Worm (Caenorhabditis elegans) whole organism, young adult: Measurements from ENCODE around the gene cpt-4.
A peak's percentile ranks its signal among the peaks of the same experiment; 100 is the strongest.

Experiments
- B0019.2 ChIP-seq: fragments of 200-800 bp; sonication (Bioruptor generic); conservative IDR thresholded peaks from 2 replicates; pipeline ENCODE4 v1.3.6; 2022; ENCODE audit warnings: missing genetic modification reagents, missing genetic modification characterization, missing compliant biosample characterization
- D2030.7 ChIP-seq: fragments of 200-800 bp; sonication (Bioruptor generic); IDR thresholded peaks from 2 replicates; pipeline ENCODE4 v1.3.6; 2022; ENCODE audit warnings: missing genetic modification reagents, missing genetic modification characterization, missing compliant biosample characterization
- F23B12.7 ChIP-seq: sonication (generic microtip); optimal IDR thresholded peaks from 2 replicates; lab custom pipeline; 2017; ENCODE audit warnings: missing genetic modification characterization, mild to moderate bottlenecking, missing compliant biosample characterization, antibody characterized with exemption, moderate library complexity; ENCODE audit not compliant: insufficient read depth
- F33H1.4 ChIP-seq: fragments of 200-800 bp; sonication (Bioruptor generic); IDR thresholded peaks from 2 replicates; pipeline ENCODE4 v1.3.6; 2022; ENCODE audit warnings: missing genetic modification reagents, missing genetic modification characterization, missing compliant biosample characterization
- F52B5.7 ChIP-seq: sonication (generic microtip); optimal IDR thresholded peaks from 2 replicates; lab custom pipeline; 2016; ENCODE audit warnings: mild to moderate bottlenecking, missing genetic modification characterization, missing compliant biosample characterization
- F55B11.4 ChIP-seq: sonication (generic microtip); optimal IDR thresholded peaks from 2 replicates; lab custom pipeline; 2016; ENCODE audit warnings: missing compliant biosample characterization, missing genetic modification characterization, borderline replicate concordance; ENCODE audit not compliant: insufficient read depth
- F57C9.4 ChIP-seq: sonication (generic microtip); optimal IDR thresholded peaks from 2 replicates; lab custom pipeline; 2017; ENCODE audit warnings: mild to moderate bottlenecking, missing genetic modification characterization, missing compliant biosample characterization
- Y53F4B.3 ChIP-seq: fragments of 200-800 bp; sonication (Bioruptor generic); IDR thresholded peaks from 2 replicates; pipeline ENCODE4 v1.3.6; 2022; ENCODE audit warnings: missing genetic modification reagents, missing genetic modification characterization, missing compliant biosample characterization
- Y67H2A.10 ChIP-seq: fragments of 200-800 bp; sonication (Bioruptor generic); conservative IDR thresholded peaks from 2 replicates; pipeline ENCODE4 v1.3.6; 2022; ENCODE audit warnings: missing genetic modification reagents, missing genetic modification characterization, missing compliant biosample characterization
- aptf-3 ChIP-seq: fragments of 200-800 bp; sonication (Bioruptor generic); IDR thresholded peaks from 2 replicates; pipeline ENCODE4 v1.3.6; 2022; ENCODE audit warnings: missing genetic modification characterization, missing compliant biosample characterization
- ccch-3 ChIP-seq: fragments of 200-800 bp; sonication (Bioruptor generic); optimal IDR thresholded peaks from 2 replicates; lab custom pipeline; 2018; ENCODE audit warnings: mild to moderate bottlenecking, missing genetic modification characterization, missing compliant biosample characterization
- ceh-100 ChIP-seq: fragments of 200-800 bp; sonication (Bioruptor generic); IDR thresholded peaks from 2 replicates; pipeline ENCODE4 v1.3.6; 2022; ENCODE audit warnings: missing genetic modification reagents, missing genetic modification characterization, missing compliant biosample characterization
- ceh-40 ChIP-seq: fragments of 200-800 bp; sonication (Bioruptor generic); IDR thresholded peaks from 2 replicates; pipeline ENCODE4 v1.3.6; 2022; ENCODE audit warnings: missing genetic modification characterization, missing compliant biosample characterization
- ceh-79 ChIP-seq: sonication (generic microtip); optimal IDR thresholded peaks from 2 replicates; lab custom pipeline; 2017; ENCODE audit warnings: mild to moderate bottlenecking, missing genetic modification characterization, missing compliant biosample characterization
- die-1 ChIP-seq: sonication (generic microtip); optimal IDR thresholded peaks from 2 replicates; lab custom pipeline; 2016; ENCODE audit warnings: missing genotype, mild to moderate bottlenecking, missing genetic modification characterization, missing compliant biosample characterization
- dpl-1 ChIP-seq: fragments of 150-350 bp; optimal IDR thresholded peaks from 2 replicates; lab custom pipeline; 2014; ENCODE audit warnings: missing biosample characterization, missing genetic modification reagents, missing genetic modification characterization
- efl-1 ChIP-seq: fragments of 150-350 bp; optimal IDR thresholded peaks from 2 replicates; lab custom pipeline; 2014; ENCODE audit warnings: missing biosample characterization, missing genetic modification reagents, missing genetic modification characterization
- ekl-4 ChIP-seq: fragments of 200-800 bp; sonication (Bioruptor generic); IDR thresholded peaks from 2 replicates; pipeline ENCODE4 v1.3.6; 2022; ENCODE audit warnings: missing genetic modification reagents, missing genetic modification characterization, missing compliant biosample characterization
- hmg-1.2 ChIP-seq: fragments of 200-800 bp; sonication (Bioruptor generic); IDR thresholded peaks from 2 replicates; pipeline ENCODE4 v1.3.6; 2022; ENCODE audit warnings: missing genetic modification reagents, missing genetic modification characterization, missing compliant biosample characterization
- lin-26 ChIP-seq: fragments of 200-800 bp; sonication (Bioruptor generic); IDR thresholded peaks from 2 replicates; pipeline ENCODE4 v1.3.6; 2022; ENCODE audit warnings: missing genetic modification reagents, missing genetic modification characterization, missing compliant biosample characterization
- lsl-1 ChIP-seq: fragments of 200-800 bp; sonication (Bioruptor generic); optimal IDR thresholded peaks from 2 replicates; lab custom pipeline; 2018; ENCODE audit warnings: mild to moderate bottlenecking, missing genetic modification characterization, moderate library complexity, missing compliant biosample characterization
- lsy-27 ChIP-seq: sonication (generic microtip); optimal IDR thresholded peaks from 2 replicates; lab custom pipeline; 2017; ENCODE audit warnings: missing genetic modification characterization, mild to moderate bottlenecking, missing compliant biosample characterization, antibody characterized with exemption, missing genotype, borderline replicate concordance; ENCODE audit not compliant: insufficient read depth
- madf-6 ChIP-seq: fragments of 200-800 bp; sonication (Bioruptor generic); IDR thresholded peaks from 2 replicates; pipeline ENCODE4 v1.3.6; 2022; ENCODE audit warnings: missing genetic modification reagents, missing genetic modification characterization, missing compliant biosample characterization
- madf-8 ChIP-seq: fragments of 200-800 bp; sonication (Bioruptor generic); conservative IDR thresholded peaks from 2 replicates; pipeline ENCODE4 v1.3.6; 2022; ENCODE audit warnings: missing genetic modification reagents, missing genetic modification characterization, missing compliant biosample characterization
- mxl-1 ChIP-seq: sonication (generic microtip); optimal IDR thresholded peaks from 2 replicates; lab custom pipeline; 2016; ENCODE audit warnings: missing genetic modification characterization, missing compliant biosample characterization
- pbrm-1 ChIP-seq: fragments of 200-800 bp; sonication (Bioruptor generic); IDR thresholded peaks from 2 replicates; pipeline ENCODE4 v1.3.6; 2022; ENCODE audit warnings: missing genetic modification reagents, missing genetic modification characterization, missing compliant biosample characterization
- pha-4 ChIP-seq: fragments of 150-350 bp; sonication (generic microtip); optimal IDR thresholded peaks from 2 replicates; lab custom pipeline; 2014; ENCODE audit warnings: missing biosample characterization, missing genetic modification reagents, missing genetic modification characterization
- rcor-1 ChIP-seq: fragments of 200-800 bp; sonication (Bioruptor generic); IDR thresholded peaks from 2 replicates; pipeline ENCODE4 v1.3.6; 2022; ENCODE audit warnings: missing genetic modification reagents, missing genetic modification characterization, missing compliant biosample characterization
- sdz-38 ChIP-seq: sonication (generic microtip); optimal IDR thresholded peaks from 2 replicates; lab custom pipeline; 2016; ENCODE audit warnings: missing genotype, missing genetic modification characterization, missing compliant biosample characterization
- sea-2 ChIP-seq: fragments of 200-800 bp; sonication (Bioruptor generic); IDR thresholded peaks from 2 replicates; pipeline ENCODE4 v1.3.6; 2022; ENCODE audit warnings: missing genetic modification characterization, missing compliant biosample characterization
- snpc-1.3 ChIP-seq: sonication (generic microtip); optimal IDR thresholded peaks from 2 replicates; lab custom pipeline; 2017; ENCODE audit warnings: missing genetic modification characterization, mild to moderate bottlenecking, missing compliant biosample characterization, antibody characterized with exemption, moderate library complexity, missing genotype, missing genetic modification reagents; ENCODE audit not compliant: insufficient read depth
- somi-1 ChIP-seq: fragments of 200-800 bp; sonication (Bioruptor generic); optimal IDR thresholded peaks from 2 replicates; lab custom pipeline; 2018; ENCODE audit warnings: mild to moderate bottlenecking, missing genetic modification characterization, missing compliant biosample characterization
- tlf-1 ChIP-seq: fragments of 200-800 bp; sonication (Bioruptor generic); optimal IDR thresholded peaks from 2 replicates; lab custom pipeline; 2018; ENCODE audit warnings: mild to moderate bottlenecking, missing genetic modification characterization, missing compliant biosample characterization
- unc-130 ChIP-seq: sonication (generic microtip); optimal IDR thresholded peaks from 2 replicates; lab custom pipeline; 2016; ENCODE audit warnings: missing genetic modification reagents, missing genetic modification characterization, missing compliant biosample characterization
- xnd-1 ChIP-seq: sonication (generic microtip); optimal IDR thresholded peaks from 2 replicates; lab custom pipeline; 2016; ENCODE audit warnings: missing genotype, missing genetic modification reagents, missing genetic modification characterization, missing compliant biosample characterization
- zim-3 ChIP-seq: sonication (generic microtip); optimal IDR thresholded peaks from 2 replicates; lab custom pipeline; 2017; ENCODE audit warnings: mild to moderate bottlenecking, missing genetic modification characterization, moderate library complexity, missing compliant biosample characterization
- ztf-25 ChIP-seq: fragments of 200-800 bp; sonication (Bioruptor generic); IDR thresholded peaks from 2 replicates; pipeline ENCODE4 v1.3.6; 2022; ENCODE audit warnings: missing genetic modification reagents, missing genetic modification characterization, missing compliant biosample characterization
- ztf-3 ChIP-seq: fragments of 200-800 bp; sonication (Bioruptor generic); optimal IDR thresholded peaks from 2 replicates; lab custom pipeline; 2018; ENCODE audit warnings: mild to moderate bottlenecking, missing genetic modification characterization, missing compliant biosample characterization

The cpt-4 gene

DNA sequence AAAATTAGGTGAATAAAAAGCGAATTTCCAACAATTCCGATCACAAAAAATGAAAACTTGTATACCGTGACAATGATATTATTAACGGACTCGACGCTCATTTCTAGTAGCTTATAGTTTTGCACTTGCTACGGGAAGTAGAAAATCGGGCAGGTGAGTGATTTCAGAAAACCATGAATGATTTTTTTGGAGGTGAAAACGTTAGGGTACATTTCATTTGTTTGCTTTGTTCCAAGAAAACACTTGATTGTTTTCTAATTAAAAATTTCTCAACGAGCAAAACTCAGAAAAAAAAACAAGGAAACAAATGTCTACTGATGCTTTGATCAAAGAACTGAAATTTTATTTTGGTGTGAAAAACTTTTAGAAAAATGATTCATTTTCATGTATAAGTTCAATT lies 46.6 kb downstream of the cpt-4 start, which contains the start of gene srsx-12:
Gene srsx-12, minus strand, starts transcription at position 101 of the 400 bp plus-strand sequence.
- TF ChIP-seq F52B5.7 (no peak), somi-1 (no peak), die-1 (tag; lab: Kevin White, UChicago) (no peak), F55B11.4 (no peak), lsl-1 (GFP tag; lab: Kevin White, UChicago) (no peak), Y67H2A.10 (GFP tag; lab: Robert Waterston, UW) (no peak), pbrm-1 (GFP tag; lab: Robert Waterston, UW) (no peak), lin-26 (GFP tag; lab: Robert Waterston, UW) (no peak), Y53F4B.3 (GFP tag; lab: Robert Waterston, UW) (no peak), ccch-3 (GFP tag; lab: Kevin White, UChicago) (no peak), aptf-3 (GFP tag; lab: Robert Waterston, UW) (no peak), unc-130 (GFP tag; lab: Kevin White, UChicago) (no peak)
- TF ChIP-seq, all 124 proteins: peak for 0

- no peak for TF ChIP-seq tlf-1
- TF ChIP-seq rcor-1 (GFP tag; lab: Robert Waterston, UW), result no peak
- no peak for TF ChIP-seq sdz-38
- no peak for TF ChIP-seq die-1 (tag; lab: Kevin White, UChicago)
- TF ChIP-seq lin-26 (GFP tag; lab: Robert Waterston, UW), result no peak
- no peak for TF ChIP-seq ceh-40
- TF ChIP-seq zim-3 (tag; lab: Kevin White, UChicago), result no peak
- no peak for TF ChIP-seq D2030.7 (GFP tag; lab: Robert Waterston, UW)
Observed at ce11 chrV:4980094-4980493, 47.4 kb downstream of the cpt-4 start.

DNA sequence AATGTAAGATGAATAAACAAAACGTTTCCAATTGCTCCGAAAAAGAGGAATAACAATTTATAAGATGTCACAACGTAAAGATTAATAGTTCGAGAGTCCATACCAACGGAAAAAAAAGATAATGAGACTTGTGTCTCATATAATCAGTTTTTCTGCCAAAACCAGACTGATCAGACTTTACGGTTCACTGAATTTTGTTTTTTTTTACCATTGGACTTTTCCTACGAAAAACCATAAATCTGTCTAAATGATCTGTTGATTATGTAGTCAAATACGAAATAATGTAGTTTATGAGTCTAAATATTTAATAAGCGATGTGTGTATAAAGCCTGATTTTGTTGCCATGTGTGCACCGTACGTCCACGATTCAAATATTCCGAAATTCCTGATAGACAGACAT lies 48.5 kb downstream of the cpt-4 start, which contains the start of gene srsx-11:
Gene srsx-11, minus strand, starts transcription at position 101 of the 400 bp plus-strand sequence.
- TF ChIP-seq B0019.2 (GFP tag; lab: Robert Waterston, UW), result no peak
- no peak for TF ChIP-seq lsy-27 (tag; lab: Kevin White, UChicago)
- no peak for TF ChIP-seq ceh-100 (GFP tag; lab: Robert Waterston, UW)
- no peak for TF ChIP-seq sea-2 (GFP tag; lab: Robert Waterston, UW)
- TF ChIP-seq pha-4 (tag; lab: Kevin White, UChicago), result no peak
- no peak for TF ChIP-seq F57C9.4 (tag; lab: Kevin White, UChicago)
- no peak for TF ChIP-seq snpc-1.3 (tag; lab: Kevin White, UChicago)

- TF ChIP-seq snpc-1.3 (tag; lab: Kevin White, UChicago) (no peak), ekl-4 (no peak), ceh-79 (no peak)
Observed at ce11 chrV:4977539-4977938, 50.0 kb downstream of the cpt-4 start.

ce11 chrV:4975140-4975539 lies 52.4 kb downstream of the cpt-4 start, which contains the start of gene F26G5.1:
Gene F26G5.1, plus strand, starts transcription at chrV:4975478.
- TF ChIP-seq F33H1.4 (GFP tag; lab: Robert Waterston, UW) (peak; percentile 29; the same call in 1 of the 2 replicates), ztf-3 (no peak), pha-4 (tag; lab: Kevin White, UChicago) (no peak), madf-8 (GFP tag; lab: Robert Waterston, UW) (peak; percentile 65), ztf-25 (GFP tag; lab: Robert Waterston, UW) (no peak), Y67H2A.10 (GFP tag; lab: Robert Waterston, UW) (no peak), dpl-1 (GFP tag; lab: Kevin White, UChicago) (peak; percentile 33), madf-6 (GFP tag; lab: Robert Waterston, UW) (peak; percentile 86), F23B12.7 (tag; lab: Kevin White, UChicago) (no peak), mxl-1 (no peak), efl-1 (peak; percentile 75), xnd-1 (tag; lab: Kevin White, UChicago) (peak; percentile 26), hmg-1.2 (GFP tag; lab: Robert Waterston, UW) (peak; percentile 22; the same call in 1 of the 2 replicates)
